Fruit fly (Drosophila melanogaster): ENCODE results near the gene Ncoa6.

The Ncoa6 gene

dm6 chr2L:5287599-5288261 is 38.8 kb downstream of the Ncoa6 start:
- TF ChIP-seq psq (optimal IDR thresholded peaks at IDR 0.05) (no peak), insv (optimal IDR thresholded peaks at IDR 0.05) (no peak), Sin3A (optimal IDR thresholded peaks at IDR 0.05) (no peak), ttk (optimal IDR thresholded peaks at IDR 0.05) (no peak), h (optimal IDR thresholded peaks at IDR 0.05) (no peak), Myc (optimal IDR thresholded peaks at IDR 0.05) (no peak)

- no peak for TF ChIP-seq insv (optimal IDR thresholded peaks at IDR 0.05)
- no peak for TF ChIP-seq Sin3A (optimal IDR thresholded peaks at IDR 0.05)
- no peak for TF ChIP-seq h (optimal IDR thresholded peaks at IDR 0.05)
- no peak for TF ChIP-seq ttk (optimal IDR thresholded peaks at IDR 0.05)
- TF ChIP-seq Myc (optimal IDR thresholded peaks at IDR 0.05), result no peak
- TF ChIP-seq psq (optimal IDR thresholded peaks at IDR 0.05), result no peak
Observed at dm6 chr2L:5286572-5286971, 39.9 kb downstream of the Ncoa6 start.

- TF ChIP-seq Sin3A (optimal IDR thresholded peaks at IDR 0.05) (no peak), insv (optimal IDR thresholded peaks at IDR 0.05) (no peak), Myc (optimal IDR thresholded peaks at IDR 0.05) (no peak), h (optimal IDR thresholded peaks at IDR 0.05) (no peak), ttk (optimal IDR thresholded peaks at IDR 0.05) (no peak), psq (optimal IDR thresholded peaks at IDR 0.05) (no peak)
Observed at dm6 chr2L:5285860-5286259, 40.6 kb downstream of the Ncoa6 start.

dm6 chr2L:5284820-5285219 is 41.7 kb downstream of the Ncoa6 start:
- TF ChIP-seq h (optimal IDR thresholded peaks at IDR 0.05) (no peak), Myc (optimal IDR thresholded peaks at IDR 0.05) (no peak), psq (optimal IDR thresholded peaks at IDR 0.05) (no peak)

dm6 chr2L:5278309-5279130 is 48.0 kb downstream of the Ncoa6 start, which contains the start of the genes Nin and Bub1:
Gene Nin (minus strand): TSS chr2L:5278548.
Gene Bub1 (plus strand): TSS chr2L:5278865.
- TF ChIP-seq ttk (optimal IDR thresholded peaks at IDR 0.05) (no peak), psq (optimal IDR thresholded peaks at IDR 0.05) (no peak), h (optimal IDR thresholded peaks at IDR 0.05) (no peak), Sin3A (optimal IDR thresholded peaks at IDR 0.05) (no peak), insv (optimal IDR thresholded peaks at IDR 0.05) (no peak), Myc (optimal IDR thresholded peaks at IDR 0.05) (no peak)

dm6 chr2L:5277262-5278008 is 49.0 kb downstream of the Ncoa6 start:
- TF ChIP-seq h (optimal IDR thresholded peaks at IDR 0.05) (no peak), psq (optimal IDR thresholded peaks at IDR 0.05) (no peak), insv (optimal IDR thresholded peaks at IDR 0.05) (no peak), ttk (optimal IDR thresholded peaks at IDR 0.05) (no peak), Sin3A (optimal IDR thresholded peaks at IDR 0.05) (no peak), Myc (optimal IDR thresholded peaks at IDR 0.05) (no peak)

dm6 chr2L:5271081-5271480 is 55.4 kb downstream of the Ncoa6 start, which contains the start of gene tkv:
Gene tkv (minus strand): TSS chr2L:5271384.
- TF ChIP-seq ttk (optimal IDR thresholded peaks at IDR 0.05), result no peak
- TF ChIP-seq insv (optimal IDR thresholded peaks at IDR 0.05), result no peak
- TF ChIP-seq h (optimal IDR thresholded peaks at IDR 0.05), result no peak
- TF ChIP-seq psq (optimal IDR thresholded peaks at IDR 0.05), result no peak
- TF ChIP-seq Sin3A (optimal IDR thresholded peaks at IDR 0.05), result no peak
- TF ChIP-seq Myc (optimal IDR thresholded peaks at IDR 0.05), result no peak

- TF ChIP-seq h (optimal IDR thresholded peaks at IDR 0.05), result no peak
- no peak for TF ChIP-seq psq (optimal IDR thresholded peaks at IDR 0.05)
- no peak for TF ChIP-seq Sin3A (optimal IDR thresholded peaks at IDR 0.05)
Observed at dm6 chr2L:5270215-5271071, 56.0 kb downstream of the Ncoa6 start.

dm6 chr2L:5268198-5268597 is 58.3 kb downstream of the Ncoa6 start, which contains the start of gene Cyp4ac3:
Gene Cyp4ac3 (plus strand): TSS chr2L:5268498.
- TF ChIP-seq h (optimal IDR thresholded peaks at IDR 0.05) (no peak), Myc (optimal IDR thresholded peaks at IDR 0.05) (no peak), Sin3A (optimal IDR thresholded peaks at IDR 0.05) (no peak), psq (optimal IDR thresholded peaks at IDR 0.05) (no peak), insv (optimal IDR thresholded peaks at IDR 0.05) (no peak), ttk (optimal IDR thresholded peaks at IDR 0.05) (no peak)

- no peak for TF ChIP-seq psq (optimal IDR thresholded peaks at IDR 0.05)
- TF ChIP-seq ttk (optimal IDR thresholded peaks at IDR 0.05), result no peak
- no peak for TF ChIP-seq h (optimal IDR thresholded peaks at IDR 0.05)
- TF ChIP-seq Myc (optimal IDR thresholded peaks at IDR 0.05), result no peak
- TF ChIP-seq Sin3A (optimal IDR thresholded peaks at IDR 0.05), result no peak
- no peak for TF ChIP-seq insv (optimal IDR thresholded peaks at IDR 0.05)
Observed at dm6 chr2L:5266092-5266491, 60.4 kb downstream of the Ncoa6 start, which contains the start of gene Cyp4ac2. Gene Cyp4ac2 (plus strand): TSS chr2L:5266392.
